Worm (Caenorhabditis elegans) whole organism, L4/young adult: ENCODE results near the gene grl-8.

Experiments used
- W03F9.2 ChIP-seq: fragments of 150-350 bp; optimal IDR thresholded peaks from 2 replicates; lab custom pipeline; 2014; ENCODE audit warnings: missing biosample characterization, missing genetic modification characterization
- dao-5 ChIP-seq: sonication (generic microtip); optimal IDR thresholded peaks from 2 replicates; lab custom pipeline; 2016; ENCODE audit warnings: missing genotype, missing genetic modification characterization, moderate library complexity, missing compliant biosample characterization
- him-1 ChIP-seq: sonication (generic microtip); optimal IDR thresholded peaks from 2 replicates; lab custom pipeline; 2016; ENCODE audit warnings: missing genotype, missing genetic modification reagents, missing genetic modification characterization, missing compliant biosample characterization

The grl-8 gene

DNA sequence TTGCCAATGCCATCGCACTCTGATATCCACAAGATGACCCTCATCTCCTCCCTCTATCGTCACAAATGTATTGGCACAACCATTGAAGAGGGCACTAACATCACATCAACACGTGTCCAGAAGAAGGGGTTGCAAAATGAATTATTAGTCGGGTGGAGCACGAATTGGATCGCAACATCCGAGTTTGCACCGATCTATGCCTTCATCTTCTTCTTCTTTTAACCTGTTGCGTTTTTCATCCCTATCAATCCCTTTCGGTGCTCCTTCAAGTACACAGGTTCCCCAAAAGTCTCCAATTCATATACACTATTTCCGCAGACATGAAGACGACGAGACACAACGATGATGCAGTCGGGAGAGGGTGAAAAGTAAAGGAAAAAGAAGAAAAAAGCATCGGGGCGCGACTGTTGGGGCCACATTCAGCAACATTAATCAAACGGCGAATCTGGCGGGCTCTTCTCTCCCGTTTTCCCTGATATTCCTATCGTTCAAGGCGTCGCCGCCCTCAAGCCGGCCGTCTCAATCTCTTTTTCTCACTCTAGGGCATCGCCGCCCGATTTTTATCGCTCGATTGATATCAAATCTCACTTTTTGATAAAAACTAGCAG, 18.7 kb upstream of the grl-8 start:
- TF ChIP-seq W03F9.2 (no peak), dao-5 (no peak), him-1 (tag; lab: Kevin White, UChicago) (no peak)

- no peak for TF ChIP-seq him-1 (tag; lab: Kevin White, UChicago)
- TF ChIP-seq dao-5 = no peak
These were observed 11.9 kb upstream of the grl-8 start, which contains the start of gene T25F10.3 for ce11 chrV:6744774-6745173. TSS of gene T25F10.3 (plus strand) at chrV:6745081.

DNA sequence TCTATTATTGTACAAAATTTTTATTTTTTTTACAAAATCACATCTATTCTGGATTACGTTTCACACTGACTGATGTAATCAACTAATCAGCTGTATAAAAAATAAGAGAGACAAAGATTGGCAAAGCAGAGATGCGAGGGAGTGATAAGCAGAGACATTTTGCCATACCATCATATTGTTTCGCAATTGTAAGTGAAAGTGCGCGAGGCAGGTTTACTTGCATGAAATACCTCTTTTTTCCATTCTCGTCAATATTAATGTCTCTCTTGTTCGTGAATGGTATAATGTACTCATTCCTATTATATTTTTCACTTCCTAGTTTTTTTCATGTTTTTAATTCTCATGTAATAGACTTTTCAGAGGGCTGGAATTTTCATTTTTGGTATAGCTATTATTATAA, 4.0 kb upstream of the grl-8 start:
- TF ChIP-seq dao-5 = no peak
- TF ChIP-seq him-1 (tag; lab: Kevin White, UChicago) = no peak
- TF ChIP-seq W03F9.2 = no peak

- TF ChIP-seq him-1 (tag; lab: Kevin White, UChicago) (no peak), dao-5 (no peak), W03F9.2 (no peak)
These were observed 3.2 kb upstream of the grl-8 start for ce11 chrV:6736108-6736507.

DNA sequence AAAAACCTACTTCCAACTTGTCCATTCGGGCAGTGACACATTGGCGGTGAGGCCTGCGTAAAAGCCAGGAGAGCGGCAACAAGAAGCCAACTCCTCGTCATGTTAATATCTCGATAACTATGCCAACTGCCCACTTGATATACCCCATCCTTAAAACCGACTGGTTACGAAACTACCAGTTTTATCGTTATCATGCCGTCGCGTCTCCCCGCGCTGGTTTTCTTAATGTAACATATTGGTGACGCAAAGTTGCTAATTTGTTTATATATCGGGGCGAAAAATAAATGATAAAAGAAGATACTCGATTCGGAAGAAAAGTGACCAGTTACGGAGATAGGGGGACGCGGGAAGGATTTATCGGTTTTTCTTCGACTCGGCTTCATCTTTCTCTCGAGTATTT, 1.3 kb downstream of the grl-8 start, which contains the start of gene grl-9:
TSS of gene grl-9 (minus strand) at position 101 of the 400 bp plus-strand sequence.
- TF ChIP-seq dao-5 (no peak), W03F9.2 (no peak), him-1 (tag; lab: Kevin White, UChicago) (no peak)

DNA sequence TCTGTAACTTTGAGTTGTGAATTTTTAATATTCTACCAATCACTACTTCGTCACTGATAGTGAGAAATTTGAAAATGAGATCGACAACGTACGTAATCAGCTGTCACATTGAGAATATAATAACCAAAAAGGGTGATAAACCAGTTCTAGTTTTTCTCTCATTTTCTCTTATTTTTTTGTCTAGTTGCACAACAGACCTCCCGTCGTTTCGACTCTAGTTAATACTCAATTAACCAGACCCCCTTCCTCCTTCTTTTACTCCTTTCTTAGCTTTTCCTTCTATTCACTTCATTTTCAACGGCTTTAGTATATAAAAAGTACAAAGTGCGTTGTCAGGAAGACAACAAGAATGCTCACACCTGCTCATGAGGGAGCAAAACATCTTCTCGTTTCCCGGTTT, 5.7 kb downstream of the grl-8 start, which contains the start of gene ZC487.1:
TSS of gene ZC487.1 (plus strand) at position 301 of the 400 bp plus-strand sequence.
- TF ChIP-seq him-1 (tag; lab: Kevin White, UChicago) (no peak), dao-5 (no peak), W03F9.2 (no peak)

DNA sequence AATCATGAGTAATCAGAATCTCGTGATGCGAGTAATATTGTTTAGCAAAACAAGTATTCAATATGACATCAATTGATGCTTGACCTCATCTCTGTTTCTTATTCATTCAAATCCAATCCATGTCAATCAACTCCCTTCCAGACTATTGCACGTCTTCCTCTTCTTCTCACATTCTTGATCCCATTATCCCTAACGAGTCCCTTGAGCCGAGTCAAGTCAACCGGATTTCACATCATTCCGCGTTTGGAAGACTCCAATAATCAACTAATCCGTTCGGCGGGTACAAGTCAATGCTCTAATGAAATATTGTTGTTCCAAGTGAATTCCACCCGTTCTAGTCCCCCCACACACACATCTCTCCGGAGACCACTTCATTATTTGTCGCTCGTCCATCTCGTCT, 6.6 kb downstream of the grl-8 start:
- TF ChIP-seq him-1 (tag; lab: Kevin White, UChicago) (no peak), W03F9.2 (no peak), dao-5 (no peak)

DNA sequence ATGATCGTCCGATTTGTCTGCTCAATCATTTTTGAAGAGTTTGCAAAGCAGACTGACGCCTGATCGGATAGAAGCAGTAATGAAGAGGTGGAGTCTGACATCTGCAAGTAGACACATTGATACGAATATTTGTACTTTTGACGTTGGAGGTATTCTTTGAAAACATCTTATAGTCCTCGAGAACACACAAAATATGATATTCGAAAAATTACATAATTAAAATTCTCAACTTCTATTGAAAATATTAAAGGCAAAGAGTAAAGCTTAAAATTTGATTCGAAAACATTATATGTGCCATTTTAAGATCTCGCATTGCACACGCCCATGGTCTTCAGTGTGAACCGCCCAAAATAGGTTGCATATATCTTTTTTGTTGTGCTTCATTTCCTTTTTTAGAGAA, 10.5 kb downstream of the grl-8 start, which contains the start of gene ZC487.2:
TSS of gene ZC487.2 (minus strand) at position 101 of the 400 bp plus-strand sequence.
- TF ChIP-seq dao-5 (no peak), W03F9.2 (no peak), him-1 (tag; lab: Kevin White, UChicago) (no peak)

- no peak for TF ChIP-seq dao-5
- TF ChIP-seq him-1 (tag; lab: Kevin White, UChicago) = no peak
These were observed 14.7 kb downstream of the grl-8 start, which contains the start of gene srg-30 for ce11 chrV:6718232-6718631. TSS of gene srg-30 (minus strand) at chrV:6718332.

- TF ChIP-seq him-1 (tag; lab: Kevin White, UChicago) = no peak
- no peak for TF ChIP-seq W03F9.2
- no peak for TF ChIP-seq dao-5
These were observed 22.4 kb downstream of the grl-8 start, which contains the start of gene sna-1 for ce11 chrV:6710462-6710861. TSS of gene sna-1 (minus strand) at chrV:6710679.

- TF ChIP-seq him-1 (tag; lab: Kevin White, UChicago) (no peak), dao-5 (no peak), W03F9.2 (no peak)
These were observed 23.7 kb downstream of the grl-8 start, which contains the start of gene dlst-1 for ce11 chrV:6709050-6709683. TSS of gene dlst-1 (minus strand) at chrV:6709101.

ce11 chrV:6706771-6707170, 26.1 kb downstream of the grl-8 start, which contains the start of gene W02F12.4:
TSS of gene W02F12.4 (minus strand) at chrV:6706934.
- TF ChIP-seq dao-5 = no peak
- no peak for TF ChIP-seq W03F9.2
- no peak for TF ChIP-seq him-1 (tag; lab: Kevin White, UChicago)

- no peak for TF ChIP-seq him-1 (tag; lab: Kevin White, UChicago)
- TF ChIP-seq dao-5 = no peak
- TF ChIP-seq W03F9.2 = no peak
These were observed 27.5 kb downstream of the grl-8 start for ce11 chrV:6705367-6705766.

ce11 chrV:6704482-6704881, 28.4 kb downstream of the grl-8 start:
- TF ChIP-seq W03F9.2 (no peak), dao-5 (no peak), him-1 (tag; lab: Kevin White, UChicago) (no peak)

DNA sequence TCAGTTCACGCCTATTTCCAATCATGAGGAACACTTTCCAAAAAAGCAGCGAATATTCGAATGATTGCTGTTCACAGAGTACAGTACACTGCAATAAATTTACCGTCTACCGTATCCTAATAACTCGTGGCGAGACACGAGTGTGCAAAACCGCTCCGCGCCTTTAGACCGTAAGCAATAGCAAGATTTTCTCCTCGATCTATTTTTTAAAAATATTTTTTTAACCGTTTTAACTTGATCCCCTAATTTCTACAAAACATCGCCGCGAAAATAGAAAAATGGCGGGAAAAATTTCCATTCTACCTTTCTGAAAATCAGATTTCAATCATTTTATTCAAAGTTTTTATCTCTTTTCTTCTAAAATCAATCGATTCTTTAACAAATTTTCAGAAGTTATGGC, 30.2 kb downstream of the grl-8 start, which contains the start of gene era-1:
TSS of gene era-1 (plus strand) at position 366 of the 400 bp plus-strand sequence.
- no peak for TF ChIP-seq him-1 (tag; lab: Kevin White, UChicago)
- TF ChIP-seq W03F9.2 = no peak
- TF ChIP-seq dao-5 = no peak
